Worm (Caenorhabditis elegans): Measurements from ENCODE around the gene C03G5.14.
"Not testable (repeated sequence)": the region's sequence is repeated elsewhere in the genome, so short reads cannot be mapped to it uniquely, and the experiment has no call there.

C03G5.14 gene

ce11 chrX:8523000-8523399 lies 1.3 kb downstream of the C03G5.14 start:
- TF ChIP-seq tab-1 (GFP tag; IDR thresholded peaks at IDR 0.05), result no peak
- TF ChIP-seq flt-1 (GFP tag; IDR thresholded peaks at IDR 0.05), result no peak
- TF ChIP-seq klf-2 (GFP tag; conservative IDR thresholded peaks at IDR 0.05), result no peak
- TF ChIP-seq med-1 (GFP tag; optimal IDR thresholded peaks at IDR 0.05; ENCODE audit: insufficient read depth), result no peak
- TF ChIP-seq ztf-29 (GFP tag; IDR thresholded peaks at IDR 0.05), result no peak
- TF ChIP-seq cog-1 (tag; optimal IDR thresholded peaks at IDR 0.05), result no peak
- TF ChIP-seq T22C8.4 (GFP tag; IDR thresholded peaks at IDR 0.05), result no peak
- TF ChIP-seq ztf-23 (GFP tag; IDR thresholded peaks at IDR 0.05), result no peak
- no peak for TF ChIP-seq ref-1 (GFP tag; conservative IDR thresholded peaks at IDR 0.05)

- no peak for TF ChIP-seq cog-1 (tag; optimal IDR thresholded peaks at IDR 0.05)
These were observed 6.2 kb downstream of the C03G5.14 start, which contains the start of gene flp-5 for ce11 chrX:8527950-8528349. TSS of gene flp-5 (plus strand) at chrX:8528250.

ce11 chrX:8535006-8535405 lies 13.3 kb downstream of the C03G5.14 start, which contains the start of gene nspc-1:
TSS of gene nspc-1 (minus strand) at chrX:8535106.
- not testable (repeated sequence) for TF ChIP-seq tab-1 (GFP tag; IDR thresholded peaks at IDR 0.05); med-1 (GFP tag; optimal IDR thresholded peaks at IDR 0.05; ENCODE audit: insufficient read depth); ztf-29 (GFP tag; IDR thresholded peaks at IDR 0.05)

DNA sequence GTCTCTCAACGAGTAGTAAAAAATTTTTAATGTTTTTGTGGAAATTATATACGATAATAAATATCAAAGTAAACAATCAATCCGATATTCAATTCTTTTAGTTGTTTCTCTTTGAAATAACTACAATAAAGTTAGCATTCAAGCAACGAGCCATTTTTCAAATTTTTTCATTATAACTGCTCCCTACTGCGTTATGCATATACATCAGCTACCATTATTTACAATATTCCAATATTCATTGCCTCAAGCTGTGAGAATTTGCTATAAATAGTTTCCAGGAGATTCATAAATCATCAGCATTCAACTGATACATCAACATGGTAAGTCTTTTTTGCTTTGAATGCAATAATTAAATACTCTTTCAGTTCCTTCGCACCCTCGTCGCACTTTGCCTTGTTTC lies 15.1 kb downstream of the C03G5.14 start, which contains the start of gene nspc-3:
nspc-3 (plus strand) TSS at position 301 of the 400 bp plus-strand sequence.
- TF ChIP-seq cog-1 (tag; optimal IDR thresholded peaks at IDR 0.05) (no peak), med-1 (GFP tag; optimal IDR thresholded peaks at IDR 0.05; ENCODE audit: insufficient read depth) (no peak), tab-1 (GFP tag; IDR thresholded peaks at IDR 0.05) (no peak), flt-1 (GFP tag; IDR thresholded peaks at IDR 0.05) (no peak), klf-2 (GFP tag; conservative IDR thresholded peaks at IDR 0.05) (no peak), ztf-29 (GFP tag; IDR thresholded peaks at IDR 0.05) (no peak), ztf-23 (GFP tag; IDR thresholded peaks at IDR 0.05) (no peak), T22C8.4 (GFP tag; IDR thresholded peaks at IDR 0.05) (no peak), ref-1 (GFP tag; conservative IDR thresholded peaks at IDR 0.05) (no peak)

DNA sequence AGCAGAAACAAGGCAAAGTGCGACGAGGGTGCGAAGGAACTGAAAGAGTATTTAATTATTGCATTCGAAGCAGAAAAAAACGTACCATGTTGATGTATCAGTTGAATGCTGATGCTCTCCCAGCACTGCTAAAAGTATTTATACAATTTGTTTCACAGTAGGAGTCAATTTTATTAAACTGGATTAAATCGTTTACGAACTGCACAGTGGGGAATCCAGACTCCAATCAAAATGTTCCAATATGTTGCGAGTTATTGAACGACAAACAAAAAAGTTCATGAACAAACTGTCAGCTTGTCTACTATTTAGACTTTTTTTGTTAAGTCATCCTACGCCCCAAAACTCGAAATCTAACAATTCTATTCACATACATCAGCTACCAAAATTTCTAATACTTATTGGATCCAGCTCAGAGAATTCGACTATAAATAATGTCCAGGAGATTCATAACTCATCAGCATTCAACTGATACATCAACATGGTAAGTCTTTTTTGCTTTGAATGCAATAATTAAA lies 16.6 kb downstream of the C03G5.14 start, which contains the start of the genes nspc-4 and nspc-5:
nspc-4 (minus strand) TSS at position 101 of the 515 bp plus-strand sequence.
nspc-5 (plus strand) TSS at position 465 of the 515 bp plus-strand sequence.
- not testable (repeated sequence) for TF ChIP-seq T22C8.4 (GFP tag; IDR thresholded peaks at IDR 0.05); klf-2 (GFP tag; conservative IDR thresholded peaks at IDR 0.05); ref-1 (GFP tag; conservative IDR thresholded peaks at IDR 0.05)

DNA sequence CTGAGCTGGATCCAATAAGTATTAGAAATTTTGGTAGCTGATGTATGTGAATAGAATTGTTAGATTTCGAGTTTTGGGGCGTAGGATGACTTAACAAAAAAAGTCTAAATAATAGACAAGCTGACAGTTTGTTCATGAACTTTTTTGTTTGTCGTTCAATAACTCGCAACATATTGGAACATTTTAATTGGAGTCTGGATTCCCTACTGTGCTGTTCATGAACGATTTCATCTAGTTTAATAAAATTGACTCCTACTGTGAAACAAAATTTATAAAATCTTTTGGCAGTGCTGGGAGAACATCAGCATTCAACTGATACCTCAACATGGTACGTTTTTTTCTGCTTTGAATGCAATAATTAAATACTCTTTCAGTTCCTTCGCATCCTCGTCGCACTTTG lies 19.8 kb downstream of the C03G5.14 start, which contains the start of gene nspc-7:
nspc-7 (plus strand) TSS at position 301 of the 400 bp plus-strand sequence.
- not testable (repeated sequence) for TF ChIP-seq ztf-23 (GFP tag; IDR thresholded peaks at IDR 0.05); klf-2 (GFP tag; conservative IDR thresholded peaks at IDR 0.05); cog-1 (tag; optimal IDR thresholded peaks at IDR 0.05)

DNA sequence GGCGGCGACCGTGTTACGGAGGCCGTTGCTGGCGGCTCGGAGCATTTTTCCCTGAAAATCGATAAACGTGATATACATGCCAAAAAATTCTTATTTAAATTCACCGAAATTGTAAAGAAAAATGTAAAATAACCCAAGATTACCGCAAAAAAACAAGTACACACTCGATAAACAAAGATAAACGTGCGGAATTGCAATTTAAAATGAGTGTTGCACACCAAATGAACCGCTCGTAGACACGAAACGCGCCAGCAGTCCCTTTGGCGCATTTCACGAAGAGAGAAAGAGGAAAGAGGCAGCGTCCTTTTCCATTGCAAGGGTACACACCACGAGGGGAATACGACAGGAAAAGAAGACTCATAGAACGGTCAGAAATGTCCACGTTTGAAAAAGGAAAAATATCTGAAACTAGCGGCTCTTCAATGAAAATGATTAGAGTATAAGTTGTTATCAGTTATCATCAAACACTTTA lies 24.3 kb downstream of the C03G5.14 start, which contains the start of gene sdha-1:
sdha-1 (minus strand) TSS at position 51 of the 472 bp plus-strand sequence.
- TF ChIP-seq ztf-29 (GFP tag; IDR thresholded peaks at IDR 0.05) (no peak), cog-1 (tag; optimal IDR thresholded peaks at IDR 0.05) (peak; percentile 10)

DNA sequence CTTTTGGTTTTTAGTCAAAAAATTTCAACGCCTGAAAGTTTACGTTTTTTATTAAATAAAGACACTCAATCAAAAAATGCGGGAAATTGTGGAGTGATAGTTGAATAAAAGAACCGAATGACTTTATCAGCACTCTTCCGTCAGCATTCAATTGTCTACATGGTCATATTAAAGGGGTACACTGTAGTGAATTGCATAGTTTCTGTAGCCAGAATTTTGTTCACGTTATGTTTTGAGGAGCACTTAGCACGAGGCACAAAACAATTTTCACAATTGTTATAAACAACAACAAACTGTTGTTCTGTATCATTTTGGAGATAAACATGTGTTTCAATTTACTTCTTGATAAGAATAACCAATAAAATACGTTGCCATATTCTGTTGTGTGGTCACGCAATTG lies 27.3 kb downstream of the C03G5.14 start, which contains the start of gene D2021.4:
D2021.4 (minus strand) TSS at position 48 of the 400 bp plus-strand sequence.
- TF ChIP-seq tab-1 (GFP tag; IDR thresholded peaks at IDR 0.05) (no peak), T22C8.4 (GFP tag; IDR thresholded peaks at IDR 0.05) (no peak), ref-1 (GFP tag; conservative IDR thresholded peaks at IDR 0.05) (no peak), cog-1 (tag; optimal IDR thresholded peaks at IDR 0.05) (no peak)

DNA sequence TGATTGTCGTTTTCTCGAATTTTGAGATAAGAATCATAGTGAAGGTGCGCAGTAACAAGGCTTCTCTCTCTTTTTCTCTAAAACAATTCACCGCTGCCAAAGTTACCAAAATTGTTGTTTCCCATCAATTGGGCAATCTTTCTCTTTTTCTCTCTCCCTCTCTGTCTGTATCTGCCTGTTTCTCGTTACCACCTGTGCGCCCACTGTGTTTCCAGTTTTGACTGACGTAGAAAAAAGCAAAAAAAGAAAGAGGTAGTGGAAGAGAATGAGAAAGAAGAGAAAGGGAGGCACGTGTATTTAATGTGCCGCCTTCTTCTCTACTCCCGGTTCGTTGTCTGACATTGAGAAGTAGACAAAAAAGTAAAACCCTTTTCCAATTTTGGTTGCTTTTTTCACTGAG lies 28.4 kb downstream of the C03G5.14 start:
- TF ChIP-seq med-1 (GFP tag; optimal IDR thresholded peaks at IDR 0.05; ENCODE audit: insufficient read depth) (no peak), ref-1 (GFP tag; conservative IDR thresholded peaks at IDR 0.05) (no peak), ztf-23 (GFP tag; IDR thresholded peaks at IDR 0.05) (no peak), flt-1 (GFP tag; IDR thresholded peaks at IDR 0.05) (no peak), tab-1 (GFP tag; IDR thresholded peaks at IDR 0.05) (no peak), cog-1 (tag; optimal IDR thresholded peaks at IDR 0.05) (no peak), klf-2 (GFP tag; conservative IDR thresholded peaks at IDR 0.05) (no peak), ztf-29 (GFP tag; IDR thresholded peaks at IDR 0.05) (no peak), T22C8.4 (GFP tag; IDR thresholded peaks at IDR 0.05) (no peak)

DNA sequence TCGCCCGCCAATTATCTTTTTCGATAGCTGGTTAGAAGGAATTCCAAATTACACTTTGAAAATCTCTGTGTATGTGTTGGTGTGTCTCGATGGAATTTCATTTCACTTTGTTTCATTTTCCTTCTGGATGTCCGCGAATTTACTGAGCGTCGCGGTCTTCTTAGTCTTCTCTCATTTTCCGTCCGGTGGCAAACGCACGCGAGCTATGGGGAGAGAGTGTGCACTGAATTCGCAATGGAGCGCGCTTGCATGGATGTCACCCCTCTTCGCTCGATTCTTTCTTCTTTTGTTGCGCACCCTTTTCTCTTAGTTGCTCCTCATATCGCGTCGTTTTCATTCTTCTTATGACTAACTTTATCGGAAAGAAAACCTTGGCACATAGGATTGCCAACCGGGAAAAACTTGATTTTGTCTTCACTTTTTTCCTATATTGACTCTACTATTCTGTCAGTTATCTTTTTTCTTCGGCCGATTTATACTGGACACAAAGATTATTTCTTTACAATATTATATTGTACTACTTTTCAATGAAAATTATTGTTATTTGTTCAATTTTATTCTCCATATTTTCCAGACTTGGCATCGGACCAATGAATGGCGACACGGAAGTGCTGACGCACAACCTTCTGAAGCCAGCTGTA lies 30.1 kb downstream of the C03G5.14 start, which contains the start of gene dhhc-14:
dhhc-14 (plus strand) TSS at position 591 of the 641 bp plus-strand sequence.
- TF ChIP-seq med-1 (GFP tag; optimal IDR thresholded peaks at IDR 0.05; ENCODE audit: insufficient read depth) (no peak), ztf-23 (GFP tag; IDR thresholded peaks at IDR 0.05) (peak; percentile 64; the same call in 1 of the 2 replicates), klf-2 (GFP tag; conservative IDR thresholded peaks at IDR 0.05) (no peak), flt-1 (GFP tag; IDR thresholded peaks at IDR 0.05) (0 out of 2 replicates have a peak, but pooled peaks have one; percentile 52), cog-1 (tag; optimal IDR thresholded peaks at IDR 0.05) (peak; percentile 37)

Measured in whole organism, midembryonic.